Fruit fly (Drosophila melanogaster) whole organism, embryonic: ENCODE measurements around the gene CG14960.

ENCODE experiments used
- Aef1 ChIP-seq: fragments of 200-800 bp; sonication (Bioruptor generic); IDR thresholded peaks from 3 replicates; pipeline ENCODE4 v1.3.6; 2022; ENCODE audit warnings: missing biosample characterization, missing genetic modification characterization
- Bdp1 ChIP-seq: fragments of 200-800 bp; sonication (Bioruptor generic); optimal IDR thresholded peaks from 3 replicates; lab custom pipeline; 2016; ENCODE audit warnings: missing biosample characterization, missing genetic modification characterization
- Blimp-1 ChIP-seq: fragments of 200-800 bp; sonication (Bioruptor generic); optimal IDR thresholded peaks from 3 replicates; lab custom pipeline; 2018; ENCODE audit warnings: missing biosample characterization, missing genetic modification characterization, mild to moderate bottlenecking, moderate library complexity, missing genetic modification reagents
- CG10209 ChIP-seq: fragments of 200-800 bp; sonication (Bioruptor generic); optimal IDR thresholded peaks from 3 replicates; lab custom pipeline; 2017; ENCODE audit warnings: missing biosample characterization, mild to moderate bottlenecking, missing genetic modification characterization, missing genetic modification reagents
- CG10274 ChIP-seq: fragments of 200-800 bp; sonication (Bioruptor generic); optimal IDR thresholded peaks from 3 replicates; lab custom pipeline; 2017; ENCODE audit warnings: missing biosample characterization, mild to moderate bottlenecking, missing genetic modification characterization
- CG10321 ChIP-seq: fragments of 200-800 bp; sonication (Bioruptor generic); IDR thresholded peaks from 2 replicates; pipeline ENCODE4 v1.3.6; 2022; ENCODE audit warnings: missing biosample characterization, missing genetic modification characterization
- CG11093 ChIP-seq: fragments of 200-800 bp; sonication (Bioruptor generic); IDR thresholded peaks from 3 replicates; pipeline ENCODE4 v1.3.6; 2022; ENCODE audit warnings: missing biosample characterization, missing genetic modification characterization
- CG12104 ChIP-seq: fragments of 200-800 bp; sonication (Bioruptor generic); optimal IDR thresholded peaks from 3 replicates; lab custom pipeline; 2016; ENCODE audit warnings: missing biosample characterization, missing genetic modification characterization
- CG12942 ChIP-seq: fragments of 200-800 bp; sonication (Bioruptor generic); optimal IDR thresholded peaks from 3 replicates; lab custom pipeline; 2016; ENCODE audit warnings: missing biosample characterization, missing genetic modification characterization
- CG17328 ChIP-seq: fragments of 200-800 bp; sonication (Bioruptor generic); IDR thresholded peaks from 2 replicates; pipeline ENCODE4 v1.3.6; 2022; ENCODE audit warnings: missing biosample characterization, missing genetic modification characterization
- CG17829 ChIP-seq: fragments of 200-800 bp; optimal IDR thresholded peaks from 2 replicates; lab custom pipeline; 2019; ENCODE audit warnings: missing biosample characterization, mild to moderate bottlenecking, missing genetic modification characterization, moderate library complexity
- CG2120 ChIP-seq: fragments of 200-800 bp; sonication (Bioruptor generic); optimal IDR thresholded peaks from 3 replicates; lab custom pipeline; 2016; ENCODE audit warnings: missing biosample characterization, missing genetic modification characterization
- CG2712 ChIP-seq: fragments of 200-800 bp; optimal IDR thresholded peaks from 3 replicates; lab custom pipeline; 2019; ENCODE audit warnings: missing biosample characterization, mild to moderate bottlenecking, missing genetic modification characterization, moderate library complexity
- CG3163 ChIP-seq: fragments of 200-800 bp; sonication (Bioruptor generic); optimal IDR thresholded peaks from 3 replicates; lab custom pipeline; 2016; ENCODE audit warnings: missing biosample characterization, missing genetic modification characterization
- CG3726 ChIP-seq: fragments of 200-800 bp; sonication (Bioruptor generic); IDR thresholded peaks from 3 replicates; pipeline ENCODE4, ENCODE4 v1.3.6; 2022; ENCODE audit warnings: missing biosample characterization, missing genetic modification characterization
- CG3838 ChIP-seq: fragments of 200-800 bp; sonication (Bioruptor generic); optimal IDR thresholded peaks from 3 replicates; lab custom pipeline; 2016; ENCODE audit warnings: missing biosample characterization, missing genetic modification characterization
- CG43689 ChIP-seq: fragments of 200-800 bp; sonication (Bioruptor generic); IDR thresholded peaks from 2 replicates; pipeline ENCODE4 v1.3.6; 2022; ENCODE audit warnings: missing biosample characterization, missing genetic modification characterization
- CG4707 ChIP-seq: fragments of 200-800 bp; sonication (Bioruptor generic); optimal IDR thresholded peaks from 2 replicates; lab custom pipeline; 2018; ENCODE audit warnings: missing biosample characterization, mild to moderate bottlenecking, missing genetic modification characterization, moderate library complexity
- CG6683 ChIP-seq: fragments of 200-800 bp; sonication (Bioruptor generic); optimal IDR thresholded peaks from 2 replicates; lab custom pipeline; 2017; ENCODE audit warnings: missing biosample characterization, mild to moderate bottlenecking, missing genetic modification characterization, missing genetic modification reagents
- CG8290 ChIP-seq, 3 experiments: fragments of 200-800 bp; sonication (Bioruptor generic); optimal IDR thresholded peaks; 2 replicates each; lab custom pipeline; 2016 to 2019; ENCODE audit warnings: missing biosample characterization in 3 of 3, missing genetic modification characterization in 3 of 3, mild to moderate bottlenecking in 2 of 3, moderate library complexity in 1 of 3
- CG8388 ChIP-seq: fragments of 200-800 bp; sonication (Bioruptor generic); optimal IDR thresholded peaks from 2 replicates; lab custom pipeline; 2019; ENCODE audit warnings: missing biosample characterization, mild to moderate bottlenecking, missing genetic modification characterization, moderate library complexity
- D ChIP-seq, 2 experiments: fragments of 200-800 bp in 1 of 2; fragments of >200 bp in 1 of 2; sonication (Bioruptor generic) in 1 of 2; optimal IDR thresholded peaks; 2 replicates in 1 of 2; 3 replicates in 1 of 2; lab custom pipeline; 2017; ENCODE audit warnings: mild to moderate bottlenecking in 1 of 2, missing biosample characterization in 1 of 2, missing genetic modification characterization in 1 of 2, missing genetic modification reagents in 1 of 2
- D19A ChIP-seq: fragments of 200-800 bp; optimal IDR thresholded peaks from 3 replicates; lab custom pipeline; 2019; ENCODE audit warnings: missing biosample characterization, mild to moderate bottlenecking, missing genetic modification characterization, moderate library complexity
- HLH3B ChIP-seq: fragments of 200-800 bp; sonication (Bioruptor generic); IDR thresholded peaks from 2 replicates; pipeline ENCODE4 v1.3.6; 2022; ENCODE audit warnings: missing biosample characterization, missing genetic modification characterization
- HLH4C ChIP-seq: fragments of 200-800 bp; sonication (Bioruptor generic); IDR thresholded peaks from 3 replicates; pipeline ENCODE4 v1.3.6; 2022; ENCODE audit warnings: missing biosample characterization, missing genetic modification characterization; ENCODE audit not compliant: partially characterized antibody
- HLH54F ChIP-seq: fragments of 200-800 bp; sonication (Bioruptor generic); optimal IDR thresholded peaks from 3 replicates; lab custom pipeline; 2016; ENCODE audit warnings: missing biosample characterization, missing genetic modification characterization
- Mes4 ChIP-seq: fragments of 200-800 bp; sonication (Bioruptor generic); optimal IDR thresholded peaks from 2 replicates; lab custom pipeline; 2016; ENCODE audit warnings: missing biosample characterization, missing genetic modification characterization
- NFAT ChIP-seq: fragments of 200-800 bp; sonication (Bioruptor generic); IDR thresholded peaks from 2 replicates; pipeline ENCODE4 v1.3.6; 2022; ENCODE audit warnings: missing biosample characterization, missing genetic modification characterization
- Neu2 ChIP-seq: fragments of 200-800 bp; sonication (Bioruptor generic); optimal IDR thresholded peaks from 3 replicates; lab custom pipeline; 2016; ENCODE audit warnings: missing biosample characterization, missing genetic modification characterization, borderline replicate concordance
- Ravus ChIP-seq: fragments of 200-800 bp; sonication (Bioruptor generic); IDR thresholded peaks from 2 replicates; pipeline ENCODE4 v1.3.6; 2022; ENCODE audit warnings: missing biosample characterization, missing genetic modification characterization
- Sox102F ChIP-seq: fragments of 200-800 bp; sonication (Bioruptor generic); optimal IDR thresholded peaks from 2 replicates; lab custom pipeline; 2018; ENCODE audit warnings: missing biosample characterization, mild to moderate bottlenecking, missing genetic modification characterization, moderate library complexity
- Xrp1 ChIP-seq: fragments of 200-800 bp; sonication (Bioruptor generic); IDR thresholded peaks from 2 replicates; pipeline ENCODE4 v1.3.6; 2022; ENCODE audit warnings: missing biosample characterization, missing genetic modification characterization
- al ChIP-seq: fragments of 200-800 bp; sonication (Bioruptor generic); IDR thresholded peaks from 2 replicates; pipeline ENCODE4 v1.3.6; 2022; ENCODE audit warnings: missing biosample characterization, missing genetic modification characterization
- cas ChIP-seq: fragments of 200-800 bp; sonication (Bioruptor generic); IDR thresholded peaks from 2 replicates; pipeline ENCODE4 v1.3.6; 2022; ENCODE audit warnings: missing biosample characterization, missing genetic modification characterization
- chif ChIP-seq, 2 experiments: fragments of 200-800 bp; sonication (Bioruptor generic); optimal IDR thresholded peaks; 3 replicates each; lab custom pipeline; 2016; ENCODE audit warnings: missing biosample characterization in 2 of 2, missing genetic modification characterization in 2 of 2
- crol ChIP-seq: fragments of 200-800 bp; sonication (Bioruptor generic); IDR thresholded peaks from 2 replicates; pipeline ENCODE4 v1.3.6; 2022; ENCODE audit warnings: missing biosample characterization, missing genetic modification characterization
- danr ChIP-seq: fragments of 200-800 bp; sonication (Bioruptor generic); IDR thresholded peaks from 2 replicates; pipeline ENCODE4 v1.3.6; 2022; ENCODE audit warnings: missing biosample characterization, missing genetic modification characterization
- hb ChIP-seq: fragments of 200-800 bp; sonication (Bioruptor generic); IDR thresholded peaks from 3 replicates; pipeline ENCODE4 v1.3.6; 2022; ENCODE audit warnings: missing biosample characterization, missing genetic modification characterization; ENCODE audit not compliant: partially characterized antibody
- hbn ChIP-seq: fragments of 200-800 bp; sonication (Bioruptor generic); IDR thresholded peaks from 2 replicates; pipeline ENCODE4 v1.3.6; 2022; ENCODE audit warnings: missing biosample characterization, missing genetic modification characterization; ENCODE audit not compliant: partially characterized antibody
- ken ChIP-seq: fragments of 200-800 bp; sonication (Bioruptor generic); IDR thresholded peaks from 3 replicates; pipeline ENCODE4 v1.3.6; 2022; ENCODE audit warnings: missing biosample characterization, missing genetic modification characterization
- pzg ChIP-seq: fragments of 200-800 bp; sonication (Bioruptor generic); optimal IDR thresholded peaks from 3 replicates; lab custom pipeline; 2018; ENCODE audit warnings: missing biosample characterization, mild to moderate bottlenecking, missing genetic modification characterization, moderate library complexity
- repo ChIP-seq: fragments of 200-800 bp; sonication (Bioruptor generic); optimal IDR thresholded peaks from 2 replicates; lab custom pipeline; 2016; ENCODE audit warnings: missing biosample characterization, missing genetic modification characterization
- row ChIP-seq: fragments of 200-800 bp; sonication (Bioruptor generic); IDR thresholded peaks from 3 replicates; pipeline ENCODE4 v1.3.6; 2022; ENCODE audit warnings: missing biosample characterization, missing genetic modification characterization
- sisA ChIP-seq: fragments of 200-800 bp; sonication (Bioruptor generic); IDR thresholded peaks from 2 replicates; pipeline ENCODE4 v1.3.6; 2022; ENCODE audit warnings: missing biosample characterization, missing genetic modification characterization
- sr ChIP-seq: fragments of 200-800 bp; sonication (Bioruptor generic); IDR thresholded peaks from 3 replicates; pipeline ENCODE4 v1.3.6; 2022; ENCODE audit warnings: missing biosample characterization, missing genetic modification characterization
- sug ChIP-seq: fragments of 200-800 bp; optimal IDR thresholded peaks from 2 replicates; lab custom pipeline; 2019; ENCODE audit warnings: missing biosample characterization, mild to moderate bottlenecking, missing genetic modification characterization, moderate library complexity
- toy ChIP-seq: fragments of 200-800 bp; sonication (Bioruptor generic); IDR thresholded peaks from 2 replicates; pipeline ENCODE4 v1.3.6; 2022; ENCODE audit warnings: missing biosample characterization, missing genetic modification characterization
- vvl ChIP-seq: fragments of 200-800 bp; sonication (Bioruptor generic); IDR thresholded peaks from 2 replicates; pipeline ENCODE4 v1.3.6; 2022; ENCODE audit warnings: missing biosample characterization, missing genetic modification characterization

CG14960 gene

dm6 chr3L:3222643-3223389 lies 48.0 kb upstream of the CG14960 start, which contains the start of the genes RpL28 and eIF1 (continued):
- TF ChIP-seq D (optimal IDR thresholded peaks at IDR 0.05; lab: Kevin White, UChicago) (no peak), D (GFP tag; optimal IDR thresholded peaks at IDR 0.05; lab: Kevin White, UChicago) (peak; percentile 90), CG2120 (GFP tag; lab: Kevin White, UChicago) (peak; percentile 77), crol (GFP tag; lab: Robert Waterston, UW) (peak; percentile 36; the same call in 1 of the 2 replicates), Bdp1 (GFP tag; lab: Kevin White, UChicago) (peak; percentile 87), Aef1 (GFP tag; lab: Robert Waterston, UW) (peak; percentile 79), hb (peak; percentile 74; the same call in 1 of the 3 replicates), HLH4C (GFP tag; lab: Robert Waterston, UW) (peak; percentile 62), Mes4 (GFP tag; lab: Kevin White, UChicago) (peak; percentile 94), CG10209 (GFP tag; lab: Kevin White, UChicago) (peak; percentile 95), hbn (GFP tag; lab: Robert Waterston, UW) (peak; percentile 64), chif (GFP tag; optimal IDR thresholded peaks at IDR 0.05; lab: Kevin White, UChicago) (peak; percentile 84 to 91), CG10274 (GFP tag; lab: Kevin White, UChicago) (peak; percentile 87), danr (GFP tag; lab: Robert Waterston, UW) (0 out of 2 replicates have a peak, but pooled peaks have one; percentile 28), CG8290 (GFP tag; optimal IDR thresholded peaks at IDR 0.05; lab: Kevin White, UChicago) (peak; percentile 93), CG8290 (tag; optimal IDR thresholded peaks at IDR 0.05; lab: Kevin White, UChicago) (peak; percentile 89 to 97), CG8388 (GFP tag; lab: Kevin White, UChicago) (peak; percentile 80), CG12104 (GFP tag; lab: Kevin White, UChicago) (peak; percentile 96), vvl (GFP tag; lab: Robert Waterston, UW) (peak; percentile 91), ken (GFP tag; lab: Robert Waterston, UW) (peak; percentile 89), Neu2 (GFP tag; lab: Kevin White, UChicago) (peak; percentile 22), HLH3B (GFP tag; lab: Robert Waterston, UW) (peak; percentile 82), CG4707 (peak; percentile 90), sug (tag; lab: Kevin White, UChicago) (peak; percentile 88), NFAT (GFP tag; lab: Robert Waterston, UW) (peak; percentile 95), sisA (peak; percentile 73), CG11093 (GFP tag; lab: Robert Waterston, UW) (peak; percentile 58; the same call in 1 of the 3 replicates), toy (peak; percentile 62; the same call in 1 of the 2 replicates), CG43689 (peak; percentile 83), CG17829 (tag; lab: Kevin White, UChicago) (peak; percentile 85), CG6683 (GFP tag; lab: Kevin White, UChicago) (peak; percentile 81), HLH54F (GFP tag; lab: Kevin White, UChicago) (peak; percentile 92), D19A (tag; lab: Kevin White, UChicago) (peak; percentile 59), CG17328 (GFP tag; lab: Robert Waterston, UW) (peak; percentile 91), CG3163 (GFP tag; lab: Kevin White, UChicago) (peak; percentile 70), Xrp1 (GFP tag; lab: Robert Waterston, UW) (peak; percentile 39; the same call in 1 of the 2 replicates), CG3838 (GFP tag; lab: Kevin White, UChicago) (peak; percentile 84), Sox102F (no peak), Blimp-1 (GFP tag; lab: Kevin White, UChicago) (peak; percentile 69), Ravus (GFP tag; lab: Robert Waterston, UW) (no peak; the same call in 1 of the 2 replicates), pzg (GFP tag; lab: Kevin White, UChicago) (peak; percentile 85), al (GFP tag; lab: Robert Waterston, UW) (peak; percentile 67), CG2712 (tag; lab: Kevin White, UChicago) (peak; percentile 86), row (GFP tag; lab: Robert Waterston, UW) (peak; percentile 87), CG3726 (peak; percentile 83; the same call in 2 of the 3 replicates), CG12942 (GFP tag; lab: Kevin White, UChicago) (peak; percentile 85), CG10321 (GFP tag; lab: Robert Waterston, UW) (peak; percentile 73), repo (GFP tag; lab: Kevin White, UChicago) (peak; percentile 92), sr (GFP tag; lab: Robert Waterston, UW) (peak; percentile 89), cas (GFP tag; lab: Robert Waterston, UW) (peak; percentile 61)
